Worm (Caenorhabditis elegans) whole organism, L4/young adult: ENCODE measurements around the gene str-37.

ENCODE experiments used
- W03F9.2 ChIP-seq: fragments of 150-350 bp; optimal IDR thresholded peaks from 2 replicates; lab custom pipeline; 2014; ENCODE audit warnings: missing biosample characterization, missing genetic modification characterization
- dao-5 ChIP-seq: sonication (generic microtip); optimal IDR thresholded peaks from 2 replicates; lab custom pipeline; 2016; ENCODE audit warnings: missing genotype, missing genetic modification characterization, moderate library complexity, missing compliant biosample characterization
- him-1 ChIP-seq: sonication (generic microtip); optimal IDR thresholded peaks from 2 replicates; lab custom pipeline; 2016; ENCODE audit warnings: missing genotype, missing genetic modification reagents, missing genetic modification characterization, missing compliant biosample characterization

- no peak for TF ChIP-seq him-1
- no peak for TF ChIP-seq W03F9.2 (tag; lab: Kevin White, UChicago)
- no peak for TF ChIP-seq dao-5
Observed at ce11 chrV:13288881-13289280, 38.7 kb upstream of the str-37 start.
